Worm (Caenorhabditis elegans) whole organism, young adult: ENCODE data around the gene usp-46.
A peak's percentile ranks its signal among the peaks of the same experiment; 100 is the strongest.

Source experiments
- C06A6.2 ChIP-seq: fragments of 200-800 bp; sonication (Bioruptor generic); conservative IDR thresholded peaks from 2 replicates; pipeline ENCODE4 v1.3.6; 2022; ENCODE audit warnings: missing genetic modification characterization, missing compliant biosample characterization
- C17E4.6 ChIP-seq: fragments of 200-800 bp; sonication (Bioruptor generic); IDR thresholded peaks from 2 replicates; pipeline ENCODE4 v1.3.6; 2022; ENCODE audit warnings: missing genetic modification reagents, missing genetic modification characterization, missing compliant biosample characterization
- F10E7.11 ChIP-seq: sonication (generic microtip); optimal IDR thresholded peaks from 2 replicates; lab custom pipeline; 2017; ENCODE audit warnings: mild to moderate bottlenecking, missing genetic modification characterization, moderate library complexity, missing compliant biosample characterization
- F23B12.7 ChIP-seq: sonication (generic microtip); optimal IDR thresholded peaks from 2 replicates; lab custom pipeline; 2017; ENCODE audit warnings: missing genetic modification characterization, mild to moderate bottlenecking, missing compliant biosample characterization, antibody characterized with exemption, moderate library complexity; ENCODE audit not compliant: insufficient read depth
- F33H1.4 ChIP-seq: fragments of 200-800 bp; sonication (Bioruptor generic); IDR thresholded peaks from 2 replicates; pipeline ENCODE4 v1.3.6; 2022; ENCODE audit warnings: missing genetic modification reagents, missing genetic modification characterization, missing compliant biosample characterization
- F37B4.10 ChIP-seq: fragments of 200-800 bp; sonication (Bioruptor generic); IDR thresholded peaks from 2 replicates; pipeline ENCODE4 v1.3.6; 2022; ENCODE audit warnings: missing genetic modification characterization, missing compliant biosample characterization
- F52B5.7 ChIP-seq: sonication (generic microtip); optimal IDR thresholded peaks from 2 replicates; lab custom pipeline; 2016; ENCODE audit warnings: mild to moderate bottlenecking, missing genetic modification characterization, missing compliant biosample characterization
- F57C9.4 ChIP-seq: sonication (generic microtip); optimal IDR thresholded peaks from 2 replicates; lab custom pipeline; 2017; ENCODE audit warnings: mild to moderate bottlenecking, missing genetic modification characterization, missing compliant biosample characterization
- K11D2.4 ChIP-seq: fragments of 200-800 bp; sonication (Bioruptor generic); IDR thresholded peaks from 2 replicates; pipeline ENCODE4 v1.3.6; 2022; ENCODE audit warnings: missing genetic modification reagents, missing genetic modification characterization, missing compliant biosample characterization
- T07F8.4 ChIP-seq: sonication (generic microtip); optimal IDR thresholded peaks from 2 replicates; lab custom pipeline; 2016; ENCODE audit warnings: mild to moderate bottlenecking, missing genetic modification characterization, moderate library complexity, missing compliant biosample characterization
- Y53G8AR.9 ChIP-seq: fragments of 200-800 bp; sonication (Bioruptor generic); conservative IDR thresholded peaks from 2 replicates; pipeline ENCODE4 v1.3.6; 2022; ENCODE audit warnings: missing genetic modification reagents, missing genetic modification characterization, missing compliant biosample characterization
- Y56A3A.18 ChIP-seq: fragments of 200-800 bp; sonication (Bioruptor generic); IDR thresholded peaks from 2 replicates; pipeline ENCODE4 v1.3.6; 2022; ENCODE audit warnings: missing genetic modification reagents, missing genetic modification characterization, missing compliant biosample characterization
- Y79H2A.3 ChIP-seq: fragments of 200-800 bp; sonication (Bioruptor generic); conservative IDR thresholded peaks from 2 replicates; pipeline ENCODE4 v1.3.6; 2022; ENCODE audit warnings: missing genetic modification reagents, missing genetic modification characterization, missing compliant biosample characterization
- Y95B8A.8 ChIP-seq: fragments of 200-800 bp; sonication (Bioruptor generic); IDR thresholded peaks from 2 replicates; pipeline ENCODE4 v1.3.6; 2022; ENCODE audit warnings: missing genetic modification reagents, missing genetic modification characterization, missing compliant biosample characterization
- ZK185.1 ChIP-seq: sonication (generic microtip); optimal IDR thresholded peaks from 2 replicates; lab custom pipeline; 2016; ENCODE audit warnings: mild to moderate bottlenecking, missing genetic modification characterization, missing compliant biosample characterization; ENCODE audit not compliant: poor library complexity, severe bottlenecking
- attf-3 ChIP-seq: fragments of 200-800 bp; sonication (Bioruptor generic); conservative IDR thresholded peaks from 2 replicates; pipeline ENCODE4 v1.3.6; 2022; ENCODE audit warnings: missing genetic modification reagents, missing genetic modification characterization, missing compliant biosample characterization
- cebp-1 ChIP-seq, 2 experiments: fragments of 200-800 bp in 1 of 2; sonication (Bioruptor generic) in 1 of 2; sonication (generic microtip) in 1 of 2; IDR thresholded peaks in 1 of 2; optimal IDR thresholded peaks in 1 of 2; 2 replicates each; pipeline versions ENCODE4 v1.3.6 to Lab custom; 2017 to 2022; ENCODE audit warnings: missing compliant biosample characterization in 2 of 2, missing genetic modification characterization in 2 of 2, mild to moderate bottlenecking in 1 of 2, missing genetic modification reagents in 1 of 2, moderate library complexity in 1 of 2
- ceh-40 ChIP-seq: fragments of 200-800 bp; sonication (Bioruptor generic); IDR thresholded peaks from 2 replicates; pipeline ENCODE4 v1.3.6; 2022; ENCODE audit warnings: missing genetic modification characterization, missing compliant biosample characterization
- ceh-91 ChIP-seq: fragments of 200-800 bp; sonication (Bioruptor generic); IDR thresholded peaks from 2 replicates; pipeline ENCODE4 v1.3.6; 2022; ENCODE audit warnings: missing genetic modification reagents, missing genetic modification characterization, missing compliant biosample characterization
- dox-1 ChIP-seq: fragments of 200-800 bp; sonication (Bioruptor generic); IDR thresholded peaks from 2 replicates; pipeline ENCODE4 v1.3.6; 2022; ENCODE audit warnings: missing genetic modification reagents, missing genetic modification characterization, missing compliant biosample characterization
- dpff-1 ChIP-seq: sonication (generic microtip); optimal IDR thresholded peaks from 2 replicates; lab custom pipeline; 2017; ENCODE audit warnings: mild to moderate bottlenecking, missing genetic modification characterization, missing compliant biosample characterization
- ekl-4 ChIP-seq: fragments of 200-800 bp; sonication (Bioruptor generic); IDR thresholded peaks from 2 replicates; pipeline ENCODE4 v1.3.6; 2022; ENCODE audit warnings: missing genetic modification reagents, missing genetic modification characterization, missing compliant biosample characterization
- hmg-1.2 ChIP-seq: fragments of 200-800 bp; sonication (Bioruptor generic); IDR thresholded peaks from 2 replicates; pipeline ENCODE4 v1.3.6; 2022; ENCODE audit warnings: missing genetic modification reagents, missing genetic modification characterization, missing compliant biosample characterization
- let-607 ChIP-seq, 2 experiments: fragments of 200-800 bp in 1 of 2; sonication (Bioruptor generic) in 1 of 2; sonication (generic microtip) in 1 of 2; optimal IDR thresholded peaks; 2 replicates each; lab custom pipeline; 2016 to 2018; ENCODE audit warnings: mild to moderate bottlenecking in 2 of 2, missing compliant biosample characterization in 2 of 2, missing genetic modification characterization in 2 of 2, moderate library complexity in 2 of 2, missing genotype in 1 of 2
- lin-26 ChIP-seq: fragments of 200-800 bp; sonication (Bioruptor generic); IDR thresholded peaks from 2 replicates; pipeline ENCODE4 v1.3.6; 2022; ENCODE audit warnings: missing genetic modification reagents, missing genetic modification characterization, missing compliant biosample characterization
- lin-40 ChIP-seq: sonication (generic microtip); optimal IDR thresholded peaks from 2 replicates; lab custom pipeline; 2016; ENCODE audit warnings: missing genetic modification characterization, mild to moderate bottlenecking, missing compliant biosample characterization, missing genotype, missing genetic modification reagents
- mcd-1 ChIP-seq: fragments of 200-800 bp; sonication (Bioruptor generic); IDR thresholded peaks from 2 replicates; pipeline ENCODE4 v1.3.6; 2022; ENCODE audit warnings: missing genetic modification reagents, missing genetic modification characterization, missing compliant biosample characterization
- mes-4 ChIP-seq: sonication (generic microtip); optimal IDR thresholded peaks from 2 replicates; lab custom pipeline; 2016; ENCODE audit warnings: missing genotype, missing genetic modification characterization, missing compliant biosample characterization
- nfyb-1 ChIP-seq: fragments of 200-800 bp; sonication (Bioruptor generic); IDR thresholded peaks from 2 replicates; pipeline ENCODE4 v1.3.6; 2022; ENCODE audit warnings: missing genetic modification reagents, missing genetic modification characterization, missing compliant biosample characterization
- nhr-120 ChIP-seq: fragments of 200-800 bp; sonication (Bioruptor generic); IDR thresholded peaks from 2 replicates; pipeline ENCODE4 v1.3.6; 2022; ENCODE audit warnings: missing genetic modification characterization, missing compliant biosample characterization
- pbrm-1 ChIP-seq: fragments of 200-800 bp; sonication (Bioruptor generic); IDR thresholded peaks from 2 replicates; pipeline ENCODE4 v1.3.6; 2022; ENCODE audit warnings: missing genetic modification reagents, missing genetic modification characterization, missing compliant biosample characterization
- rcor-1 ChIP-seq: fragments of 200-800 bp; sonication (Bioruptor generic); IDR thresholded peaks from 2 replicates; pipeline ENCODE4 v1.3.6; 2022; ENCODE audit warnings: missing genetic modification reagents, missing genetic modification characterization, missing compliant biosample characterization
- repo-1 ChIP-seq: sonication (generic microtip); optimal IDR thresholded peaks from 2 replicates; lab custom pipeline; 2017; ENCODE audit warnings: mild to moderate bottlenecking, missing genetic modification characterization, missing compliant biosample characterization
- rpc-1 ChIP-seq, 2 experiments: fragments of 150-350 bp in 1 of 2; sonication (generic microtip) in 1 of 2; optimal IDR thresholded peaks; 2 replicates each; lab custom pipeline; 2014 to 2018; ENCODE audit warnings: missing biosample characterization in 1 of 2, missing genetic modification characterization in 1 of 2, missing genetic modification reagents in 1 of 2, missing genotype in 1 of 2
- snpc-1.3 ChIP-seq: sonication (generic microtip); optimal IDR thresholded peaks from 2 replicates; lab custom pipeline; 2017; ENCODE audit warnings: missing genetic modification characterization, mild to moderate bottlenecking, missing compliant biosample characterization, antibody characterized with exemption, moderate library complexity, missing genotype, missing genetic modification reagents; ENCODE audit not compliant: insufficient read depth
- somi-1 ChIP-seq: fragments of 200-800 bp; sonication (Bioruptor generic); optimal IDR thresholded peaks from 2 replicates; lab custom pipeline; 2018; ENCODE audit warnings: mild to moderate bottlenecking, missing genetic modification characterization, missing compliant biosample characterization
- tbp1 ChIP-seq: fragments of 200-800 bp; sonication (Bioruptor generic); optimal IDR thresholded peaks from 2 replicates; lab custom pipeline; 2018; ENCODE audit warnings: mild to moderate bottlenecking, missing genetic modification characterization, missing compliant biosample characterization
- tbx-9 ChIP-seq: sonication (generic microtip); optimal IDR thresholded peaks from 2 replicates; lab custom pipeline; 2016; ENCODE audit warnings: borderline replicate concordance, missing genetic modification characterization, inconsistent platforms, missing compliant biosample characterization
- tlf-1 ChIP-seq: fragments of 200-800 bp; sonication (Bioruptor generic); optimal IDR thresholded peaks from 2 replicates; lab custom pipeline; 2018; ENCODE audit warnings: mild to moderate bottlenecking, missing genetic modification characterization, missing compliant biosample characterization
- zim-3 ChIP-seq: sonication (generic microtip); optimal IDR thresholded peaks from 2 replicates; lab custom pipeline; 2017; ENCODE audit warnings: mild to moderate bottlenecking, missing genetic modification characterization, moderate library complexity, missing compliant biosample characterization
- ztf-26 ChIP-seq: sonication (generic microtip); optimal IDR thresholded peaks from 2 replicates; lab custom pipeline; 2017; ENCODE audit warnings: missing genetic modification characterization, missing compliant biosample characterization
- ztf-3 ChIP-seq: fragments of 200-800 bp; sonication (Bioruptor generic); optimal IDR thresholded peaks from 2 replicates; lab custom pipeline; 2018; ENCODE audit warnings: mild to moderate bottlenecking, missing genetic modification characterization, missing compliant biosample characterization

The usp-46 gene

DNA sequence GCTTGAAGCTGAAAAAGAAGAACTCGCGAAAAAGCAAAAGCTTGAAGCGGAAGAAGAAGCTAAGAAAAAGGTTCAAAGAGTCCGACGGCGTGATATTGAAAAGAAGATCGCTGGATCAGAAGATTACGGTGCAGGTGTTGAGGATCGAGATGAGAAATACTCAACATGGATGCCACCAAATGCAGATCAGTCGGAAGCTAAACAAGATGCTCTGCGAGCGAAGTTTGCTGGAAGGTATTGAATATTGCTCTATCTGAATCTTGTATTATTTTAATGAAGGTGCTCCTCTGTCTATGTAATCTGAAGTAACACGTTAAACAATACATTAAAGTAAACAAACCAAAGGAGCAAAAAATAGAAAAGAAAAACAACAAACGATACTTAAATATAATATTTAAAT lies 25.6 kb downstream of the usp-46 start (continued):
- TF ChIP-seq dox-1 (GFP tag; lab: Robert Waterston, UW), result 0 out of 2 replicates have a peak, but pooled peaks have one; percentile 29
- peak; percentile 51 for TF ChIP-seq lin-26 (GFP tag; lab: Robert Waterston, UW)
- TF ChIP-seq F37B4.10, result no peak
- no peak for TF ChIP-seq T07F8.4 (tag; lab: Kevin White, UChicago)
- no peak for TF ChIP-seq ZK185.1
- TF ChIP-seq Y79H2A.3 (GFP tag; lab: Robert Waterston, UW), result 0 out of 2 replicates have a peak, but pooled peaks have one; percentile 21

DNA sequence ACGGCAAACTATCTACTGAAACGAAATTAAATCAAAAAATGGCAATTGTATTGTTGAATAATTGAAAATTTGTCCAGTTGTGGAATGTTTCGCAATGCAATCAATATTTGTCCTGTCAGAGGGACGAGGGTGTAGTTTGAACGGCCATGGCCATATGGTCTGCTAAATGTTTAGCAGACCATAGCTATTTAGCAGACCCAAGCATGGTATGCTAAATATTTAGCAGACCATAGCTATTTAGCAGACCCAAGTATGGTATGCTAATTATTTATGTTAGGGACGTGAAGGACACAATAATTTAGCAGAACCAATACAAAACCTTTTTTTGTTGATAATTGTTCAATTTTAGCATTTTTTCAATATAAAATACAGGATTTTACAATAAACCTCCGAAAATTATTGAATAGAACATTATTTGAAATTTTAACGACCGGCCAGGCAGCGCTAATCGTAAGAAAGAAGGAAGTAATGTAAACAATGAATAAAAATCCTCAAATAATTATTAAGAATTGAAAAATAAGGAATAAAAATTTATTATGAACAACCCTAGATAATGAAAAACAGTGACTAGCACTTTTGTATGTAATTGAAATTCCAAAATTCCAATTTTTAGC lies 28.7 kb downstream of the usp-46 start, which contains the start of gene riok-3:
Gene riok-3, minus strand, starts transcription at position 15 of the 614 bp plus-strand sequence.
- TF ChIP-seq ekl-4 (GFP tag; lab: Robert Waterston, UW) (peak; percentile 50), let-607 (tag; optimal IDR thresholded peaks at IDR 0.05; lab: Kevin White, UChicago) (peak in 1 of 2 experiments; percentile 2), tbp1 (GFP tag; lab: Kevin White, UChicago) (peak; percentile 15), ceh-40 (no peak), dox-1 (GFP tag; lab: Robert Waterston, UW) (peak; percentile 33; the same call in 1 of the 2 replicates), ZK185.1 (peak; percentile 40), ceh-91 (GFP tag; lab: Robert Waterston, UW) (no peak), zim-3 (peak; percentile 67), lin-40 (tag; lab: Kevin White, UChicago) (peak; percentile 11), F57C9.4 (tag; lab: Kevin White, UChicago) (peak; percentile 41), nfyb-1 (GFP tag; lab: Robert Waterston, UW) (peak; percentile 72), F23B12.7 (tag; lab: Kevin White, UChicago) (peak; percentile 21), Y95B8A.8 (GFP tag; lab: Robert Waterston, UW) (peak; percentile 40; the same call in 1 of the 2 replicates), F10E7.11 (no peak), rpc-1 (optimal IDR thresholded peaks at IDR 0.05; lab: Kevin White, UChicago) (no peak), rpc-1 (tag; optimal IDR thresholded peaks at IDR 0.05; lab: Kevin White, UChicago) (no peak), Y79H2A.3 (GFP tag; lab: Robert Waterston, UW) (0 out of 2 replicates have a peak, but pooled peaks have one; percentile 68), tlf-1 (GFP tag; lab: Kevin White, UChicago) (peak; percentile 1), Y56A3A.18 (GFP tag; lab: Robert Waterston, UW) (peak; percentile 10; the same call in 1 of the 2 replicates), Y53G8AR.9 (GFP tag; lab: Robert Waterston, UW) (peak; percentile 75), cebp-1 (GFP tag; IDR thresholded peaks at IDR 0.05; lab: Robert Waterston, UW) (peak; percentile 74; the same call in 1 of the 2 replicates), cebp-1 (tag; optimal IDR thresholded peaks at IDR 0.05; lab: Kevin White, UChicago) (peak; percentile 94), repo-1 (tag; lab: Kevin White, UChicago) (peak; percentile 77), K11D2.4 (peak; percentile 38; the same call in 1 of the 2 replicates), dpff-1 (tag; lab: Kevin White, UChicago) (peak; percentile 36), snpc-1.3 (tag; lab: Kevin White, UChicago) (no peak), attf-3 (GFP tag; lab: Robert Waterston, UW) (0 out of 2 replicates have a peak, but pooled peaks have one; percentile 7), mes-4 (no peak), ztf-3 (GFP tag; lab: Kevin White, UChicago) (peak; percentile 19), mcd-1 (GFP tag; lab: Robert Waterston, UW) (peak; percentile 33; the same call in 1 of the 2 replicates), somi-1 (GFP tag; lab: Kevin White, UChicago) (peak; percentile 44), tbx-9 (tag; lab: Kevin White, UChicago) (no peak), F52B5.7 (no peak), ztf-26 (tag; lab: Kevin White, UChicago) (peak; percentile 36), rcor-1 (GFP tag; lab: Robert Waterston, UW) (no peak), F33H1.4 (GFP tag; lab: Robert Waterston, UW) (no peak), lin-26 (GFP tag; lab: Robert Waterston, UW) (0 out of 2 replicates have a peak, but pooled peaks have one; percentile 25), pbrm-1 (GFP tag; lab: Robert Waterston, UW) (peak; percentile 49; the same call in 1 of the 2 replicates), nhr-120 (GFP tag; lab: Robert Waterston, UW) (no peak), C17E4.6 (no peak), C06A6.2 (GFP tag; lab: Robert Waterston, UW) (0 out of 2 replicates have a peak, but pooled peaks have one; percentile 18), hmg-1.2 (GFP tag; lab: Robert Waterston, UW) (no peak)
